Worm (Caenorhabditis elegans) whole organism, L1 larva: Measurements from ENCODE around the gene gldi-9.

Source experiments
- elt-3 ChIP-seq, 6 experiments: fragments of 150-350 bp in 1 of 6; sonication (generic microtip); optimal IDR thresholded peaks; 2 replicates each; lab custom pipeline; 2017 to 2018; ENCODE audit warnings: missing biosample characterization in 6 of 6, missing genetic modification characterization in 6 of 6, inconsistent platforms in 1 of 6
- fkh-8 ChIP-seq: sonication (generic microtip); optimal IDR thresholded peaks from 2 replicates; lab custom pipeline; 2016; ENCODE audit warnings: mild to moderate bottlenecking, missing genetic modification characterization, missing compliant biosample characterization
- pqm-1 ChIP-seq: sonication (generic microtip); optimal IDR thresholded peaks from 3 replicates; lab custom pipeline; 2017; ENCODE audit warnings: missing biosample characterization, missing genetic modification characterization

DNA sequence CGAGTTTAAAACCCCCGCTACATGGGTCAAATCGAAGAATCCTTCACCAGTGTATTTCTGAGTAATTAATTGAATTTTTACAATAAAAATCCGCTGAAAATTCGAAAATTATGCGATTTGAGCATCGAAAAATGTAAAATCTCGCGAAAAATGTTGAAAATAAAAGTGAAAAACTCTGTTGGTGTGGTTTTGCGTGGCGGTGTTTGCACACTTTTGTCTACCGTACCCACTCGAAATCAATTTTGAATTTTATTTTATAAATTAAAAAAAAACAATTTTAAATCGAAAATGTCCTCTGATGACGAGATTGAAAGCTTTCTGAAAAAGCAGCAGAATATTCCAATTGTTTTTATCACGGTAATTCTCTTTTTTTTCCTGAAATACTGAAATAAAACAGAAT is 24.6 kb upstream of the gldi-9 start, which contains the start of gene Y71H2AM.6:
- peak in 1 of 6 experiments; percentile 4 for TF ChIP-seq elt-3 (tag; optimal IDR thresholded peaks at IDR 0.05; lab: Kevin White, UChicago)
- TF ChIP-seq pqm-1 (tag; lab: Kevin White, UChicago) = no peak
- peak; percentile 39 for TF ChIP-seq fkh-8 (tag; lab: Kevin White, UChicago)
